Worm (Caenorhabditis elegans): ENCODE data around the gene nmy-1.

nmy-1 gene

DNA sequence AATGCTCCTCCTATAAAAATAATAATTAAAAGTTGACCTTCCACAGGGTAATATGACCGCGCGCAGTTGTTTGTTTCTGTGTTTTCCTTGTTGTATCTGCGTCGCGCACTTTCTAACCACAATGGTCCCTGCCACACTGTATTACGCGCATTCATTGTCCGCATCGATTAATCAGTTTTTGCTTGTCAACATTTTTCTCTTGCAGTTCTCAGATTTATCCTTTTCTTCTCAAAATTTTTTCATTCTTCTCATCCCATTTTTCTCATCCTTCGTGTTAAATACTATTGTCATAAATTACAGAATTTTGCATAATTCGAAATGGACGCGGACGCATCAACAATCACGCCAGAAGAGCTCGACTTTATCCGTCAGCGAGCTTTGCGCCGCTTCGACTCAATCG is 31.2 kb downstream of the nmy-1 start, which contains the start of gene pfk-1.1:
TSS of gene pfk-1.1 (plus strand) at position 301 of the 400 bp plus-strand sequence.
- TF ChIP-seq sdc-2 (tag; optimal IDR thresholded peaks at IDR 0.05) (peak; percentile 64), npax-4 (tag; optimal IDR thresholded peaks at IDR 0.05) (no peak)

DNA sequence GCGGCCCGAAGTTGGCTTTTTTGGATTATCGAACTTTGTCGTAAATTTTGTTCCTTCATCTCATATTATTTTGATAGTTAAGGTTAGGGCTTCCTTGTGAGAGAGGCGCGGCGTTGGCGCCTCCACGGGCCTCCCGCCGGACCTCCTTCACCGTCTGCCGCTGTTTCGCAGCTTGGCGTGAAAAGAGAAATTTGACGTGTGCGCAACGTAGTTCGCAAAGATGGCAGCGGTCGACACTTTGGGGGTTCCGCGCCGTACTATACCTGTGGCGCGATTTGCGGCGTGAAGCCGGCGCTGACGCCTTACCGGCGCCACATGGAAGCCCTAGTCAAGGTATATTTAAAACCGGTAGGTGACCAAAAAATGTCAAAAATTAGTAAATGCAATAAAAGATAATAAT is 33.0 kb downstream of the nmy-1 start:
- TF ChIP-seq Y22D7AL.16 (tag; optimal IDR thresholded peaks at IDR 0.05): no peak
- TF ChIP-seq fkh-6 (tag; optimal IDR thresholded peaks at IDR 0.05): no peak
- TF ChIP-seq nhr-232 (tag; optimal IDR thresholded peaks at IDR 0.05): no peak
- no peak for TF ChIP-seq eyg-1 (tag; optimal IDR thresholded peaks at IDR 0.05)
- no peak for TF ChIP-seq sdc-2 (tag; optimal IDR thresholded peaks at IDR 0.05)
- no peak for TF ChIP-seq madf-2 (tag; optimal IDR thresholded peaks at IDR 0.05)
- TF ChIP-seq hlh-15 (tag; optimal IDR thresholded peaks at IDR 0.05): no peak
- TF ChIP-seq pros-1 (tag; optimal IDR thresholded peaks at IDR 0.05): no peak
- no peak for TF ChIP-seq ttx-3 (tag; optimal IDR thresholded peaks at IDR 0.05)
- no peak for TF ChIP-seq pat-9 (tag; optimal IDR thresholded peaks at IDR 0.05)
- no peak for TF ChIP-seq ceh-18 (tag; optimal IDR thresholded peaks at IDR 0.05)
- no peak for TF ChIP-seq ceh-34 (tag; optimal IDR thresholded peaks at IDR 0.05)

DNA sequence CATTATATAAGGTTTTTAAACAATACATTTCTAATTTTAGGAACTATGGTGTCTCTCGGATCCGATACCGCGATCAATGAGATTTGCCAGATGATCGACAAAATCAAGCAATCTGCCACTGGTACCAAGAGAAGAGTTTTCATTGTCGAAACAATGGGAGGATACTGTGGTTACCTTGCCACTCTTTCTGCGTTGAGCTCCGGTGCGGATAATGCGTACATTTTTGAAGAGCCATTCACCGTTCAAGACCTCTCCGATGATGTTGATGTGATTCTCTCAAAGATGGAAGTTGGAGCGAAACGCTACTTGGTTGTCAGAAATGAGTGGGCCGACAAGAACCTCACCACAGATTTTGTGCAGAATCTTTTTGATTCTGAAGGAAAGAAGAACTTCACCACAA is 34.3 kb downstream of the nmy-1 start:
- TF ChIP-seq npax-4 (tag; optimal IDR thresholded peaks at IDR 0.05): no peak
- no peak for TF ChIP-seq ceh-24 (tag; optimal IDR thresholded peaks at IDR 0.05)
- TF ChIP-seq ztf-16 (tag; optimal IDR thresholded peaks at IDR 0.05): no peak
- no peak for TF ChIP-seq dmd-4 (tag; optimal IDR thresholded peaks at IDR 0.05; ENCODE audit: borderline replicate concordance)
- TF ChIP-seq C38D4.7 (GFP tag; optimal IDR thresholded peaks at IDR 0.05): no peak
- no peak for TF ChIP-seq Y22D7AL.16 (tag; optimal IDR thresholded peaks at IDR 0.05)
- no peak for TF ChIP-seq nhr-232 (tag; optimal IDR thresholded peaks at IDR 0.05)
- no peak for TF ChIP-seq dve-1 (tag; optimal IDR thresholded peaks at IDR 0.05)
- no peak for TF ChIP-seq ceh-45 (GFP tag; IDR thresholded peaks at IDR 0.05)
- no peak for TF ChIP-seq fax-1 (tag; optimal IDR thresholded peaks at IDR 0.05)
- TF ChIP-seq odd-2 (tag; optimal IDR thresholded peaks at IDR 0.05): no peak
- no peak for TF ChIP-seq elt-4 (tag; optimal IDR thresholded peaks at IDR 0.05)
- no peak for TF ChIP-seq che-1 (tag; optimal IDR thresholded peaks at IDR 0.05)
- no peak for TF ChIP-seq pat-9 (tag; optimal IDR thresholded peaks at IDR 0.05)
- no peak for TF ChIP-seq ceh-9 (tag; optimal IDR thresholded peaks at IDR 0.05)

DNA sequence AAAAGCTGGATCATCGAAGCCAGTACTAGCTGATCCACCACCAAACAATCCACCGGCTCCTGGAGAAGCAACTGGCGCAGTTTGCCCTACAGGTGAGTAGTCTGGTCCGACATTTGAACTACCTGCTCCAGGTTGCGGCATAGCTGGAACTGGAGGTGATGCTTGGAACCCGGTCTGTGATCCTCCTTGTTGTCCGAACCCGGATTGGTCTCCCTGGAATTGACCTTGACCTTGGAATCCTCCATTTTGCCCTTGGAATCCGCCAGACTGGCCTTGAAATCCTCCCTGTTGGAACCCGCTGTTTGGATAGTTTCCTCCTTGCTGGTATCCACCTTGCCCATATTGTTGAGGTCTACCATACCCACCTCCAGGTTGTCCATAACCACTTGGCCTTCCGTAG is 36.6 kb downstream of the nmy-1 start:
- TF ChIP-seq ceh-2 (tag; optimal IDR thresholded peaks at IDR 0.05) (no peak), fax-1 (tag; optimal IDR thresholded peaks at IDR 0.05) (no peak), npax-4 (tag; optimal IDR thresholded peaks at IDR 0.05) (no peak), nfya-1 (tag; optimal IDR thresholded peaks at IDR 0.05) (no peak), ama-1 (optimal IDR thresholded peaks at IDR 0.05) (no peak), elt-2 (tag; optimal IDR thresholded peaks at IDR 0.05) (no peak), ceh-24 (tag; optimal IDR thresholded peaks at IDR 0.05) (no peak), sdc-2 (tag; optimal IDR thresholded peaks at IDR 0.05) (no peak), ets-4 (tag; optimal IDR thresholded peaks at IDR 0.05) (no peak), gmeb-2 (tag; optimal IDR thresholded peaks at IDR 0.05) (no peak), ceh-19 (GFP tag; optimal IDR thresholded peaks at IDR 0.05) (no peak), sox-2 (GFP tag; IDR thresholded peaks at IDR 0.05) (no peak), lin-11 (tag; optimal IDR thresholded peaks at IDR 0.05) (no peak), madf-2 (tag; optimal IDR thresholded peaks at IDR 0.05) (no peak), ceh-6 (GFP tag; optimal IDR thresholded peaks at IDR 0.05) (no peak), hlh-6 (tag; optimal IDR thresholded peaks at IDR 0.05) (no peak), odd-2 (tag; optimal IDR thresholded peaks at IDR 0.05) (no peak), C38D4.7 (GFP tag; optimal IDR thresholded peaks at IDR 0.05) (no peak), T23F11.4 (GFP tag; optimal IDR thresholded peaks at IDR 0.05) (no peak)
